Fruit fly (Drosophila melanogaster) Kc167 (cell line): ENCODE measurements around the gene ph-d.

ENCODE experiments used
- Myc ChIP-seq: fragments of >200 bp; optimal IDR thresholded peaks from 2 replicates; lab custom pipeline; 2017; ENCODE audit warnings: missing external identifiers
- h ChIP-seq: fragments of >200 bp; optimal IDR thresholded peaks from 3 replicates; lab custom pipeline; 2018; ENCODE audit warnings: missing external identifiers
- insv ChIP-seq: fragments of >200 bp; optimal IDR thresholded peaks from 3 replicates; lab custom pipeline; 2018; ENCODE audit warnings: missing external identifiers
- psq ChIP-seq: fragments of >200 bp; optimal IDR thresholded peaks from 2 replicates; lab custom pipeline; 2017; ENCODE audit warnings: missing external identifiers
- ttk ChIP-seq: sonication (Bioruptor generic); optimal IDR thresholded peaks from 2 replicates; lab custom pipeline; 2017; ENCODE audit warnings: missing external identifiers

DNA sequence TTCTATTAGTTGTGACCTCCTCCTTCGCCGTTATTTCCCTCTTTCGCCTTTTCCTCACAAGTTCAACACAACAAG lies 15.1 kb upstream of the ph-d start, which contains the start of gene ph-p:
- TF ChIP-seq Myc (lab: Kevin White, UChicago) (no peak), psq (no peak), ttk (no peak), insv (lab: Kevin White, UChicago) (no peak), h (lab: Kevin White, UChicago) (no peak)
